Worm (Caenorhabditis elegans): ENCODE results near the gene C06E4.2.

ce11 chrIV:7274969-7275548 is 1.7 kb upstream of the C06E4.2 start:
- TF ChIP-seq flt-1 (GFP tag; IDR thresholded peaks at IDR 0.05) (no peak), ama-1 (optimal IDR thresholded peaks at IDR 0.05) (no peak), hmg-4 (GFP tag; optimal IDR thresholded peaks at IDR 0.05) (no peak), hnd-1 (tag; optimal IDR thresholded peaks at IDR 0.05) (no peak), tbx-11 (GFP tag; IDR thresholded peaks at IDR 0.05) (no peak), tbx-37 (GFP tag; conservative IDR thresholded peaks at IDR 0.05) (no peak), tra-4 (tag; optimal IDR thresholded peaks at IDR 0.05) (no peak), scrt-1 (GFP tag; IDR thresholded peaks at IDR 0.05) (no peak), hmbx-1 (tag; optimal IDR thresholded peaks at IDR 0.05) (no peak), sea-1 (GFP tag; conservative IDR thresholded peaks at IDR 0.05) (no peak), ets-7 (tag; optimal IDR thresholded peaks at IDR 0.05) (no peak), aly-1 (tag; optimal IDR thresholded peaks at IDR 0.05) (no peak), F13C5.2 (tag; optimal IDR thresholded peaks at IDR 0.05) (no peak), ceh-13 (GFP tag; optimal IDR thresholded peaks at IDR 0.05) (no peak)
